Fruit fly (Drosophila melanogaster) whole organism, embryonic: ENCODE measurements around the gene CG14194.

Experiments used
- Atf3 ChIP-seq: fragments of 200-800 bp; sonication (Bioruptor generic); optimal IDR thresholded peaks from 3 replicates; lab custom pipeline; 2016; ENCODE audit warnings: missing biosample characterization, missing genetic modification characterization
- Bdp1 ChIP-seq: fragments of 200-800 bp; sonication (Bioruptor generic); optimal IDR thresholded peaks from 3 replicates; lab custom pipeline; 2016; ENCODE audit warnings: missing biosample characterization, missing genetic modification characterization
- CG10979 ChIP-seq: fragments of 200-800 bp; sonication (Bioruptor generic); optimal IDR thresholded peaks from 2 replicates; lab custom pipeline; 2018; ENCODE audit warnings: missing biosample characterization, mild to moderate bottlenecking, missing genetic modification characterization, moderate library complexity
- CG15601 ChIP-seq: fragments of 200-800 bp; sonication (Bioruptor generic); optimal IDR thresholded peaks from 3 replicates; lab custom pipeline; 2019; ENCODE audit warnings: missing biosample characterization, mild to moderate bottlenecking, missing genetic modification characterization, moderate library complexity
- CG1603 ChIP-seq: fragments of 200-800 bp; sonication (Bioruptor generic); optimal IDR thresholded peaks from 2 replicates; lab custom pipeline; 2019; ENCODE audit warnings: missing biosample characterization, mild to moderate bottlenecking, missing genetic modification characterization, moderate library complexity
- CG17568 ChIP-seq: fragments of 200-800 bp; sonication (Bioruptor generic); optimal IDR thresholded peaks from 2 replicates; lab custom pipeline; 2018; ENCODE audit warnings: missing biosample characterization, mild to moderate bottlenecking, missing genetic modification characterization, moderate library complexity
- CG2199 ChIP-seq: fragments of 200-800 bp; sonication (Bioruptor generic); IDR thresholded peaks from 3 replicates; pipeline ENCODE4 v1.3.6; 2022; ENCODE audit warnings: missing biosample characterization, missing genetic modification characterization
- CG3163 ChIP-seq: fragments of 200-800 bp; sonication (Bioruptor generic); optimal IDR thresholded peaks from 3 replicates; lab custom pipeline; 2016; ENCODE audit warnings: missing biosample characterization, missing genetic modification characterization
- CG3838 ChIP-seq: fragments of 200-800 bp; sonication (Bioruptor generic); optimal IDR thresholded peaks from 3 replicates; lab custom pipeline; 2016; ENCODE audit warnings: missing biosample characterization, missing genetic modification characterization
- CG3995 ChIP-seq: fragments of 200-800 bp; sonication (Bioruptor generic); optimal IDR thresholded peaks from 3 replicates; lab custom pipeline; 2016; ENCODE audit warnings: missing biosample characterization, missing genetic modification characterization
- CG42726 ChIP-seq: fragments of 200-800 bp; sonication (Bioruptor generic); IDR thresholded peaks from 2 replicates; pipeline ENCODE4 v1.3.6; 2022; ENCODE audit warnings: missing biosample characterization, missing genetic modification characterization; ENCODE audit not compliant: partially characterized antibody
- CG4404 ChIP-seq: fragments of 200-800 bp; sonication (Bioruptor generic); IDR thresholded peaks from 2 replicates; pipeline ENCODE4 v1.3.6; 2022; ENCODE audit warnings: missing biosample characterization, missing genetic modification characterization
- CG5180 ChIP-seq: fragments of 200-800 bp; sonication (Bioruptor generic); optimal IDR thresholded peaks from 3 replicates; lab custom pipeline; 2017; ENCODE audit warnings: missing biosample characterization, missing genetic modification characterization, mild to moderate bottlenecking, moderate library complexity, missing genetic modification reagents
- CG6254 ChIP-seq: fragments of 200-800 bp; sonication (Bioruptor generic); optimal IDR thresholded peaks from 3 replicates; lab custom pipeline; 2017; ENCODE audit warnings: mild to moderate bottlenecking, missing biosample characterization, missing genetic modification reagents, missing genetic modification characterization
- CG8089 ChIP-seq: fragments of 200-800 bp; sonication (Bioruptor generic); optimal IDR thresholded peaks from 3 replicates; lab custom pipeline; 2016; ENCODE audit warnings: missing biosample characterization, missing genetic modification characterization
- CG8281 ChIP-seq: fragments of 200-800 bp; sonication (Bioruptor generic); optimal IDR thresholded peaks from 2 replicates; lab custom pipeline; 2018; ENCODE audit warnings: missing biosample characterization, mild to moderate bottlenecking, missing genetic modification characterization, moderate library complexity
- CG9727 ChIP-seq: fragments of 200-800 bp; sonication (Bioruptor generic); optimal IDR thresholded peaks from 3 replicates; lab custom pipeline; 2017; ENCODE audit warnings: missing biosample characterization, mild to moderate bottlenecking, missing genetic modification characterization
- Deaf1 ChIP-seq: fragments of 200-800 bp; optimal IDR thresholded peaks from 3 replicates; lab custom pipeline; 2019; ENCODE audit warnings: missing biosample characterization, mild to moderate bottlenecking, missing genetic modification characterization, moderate library complexity
- Dek ChIP-seq: fragments of 200-800 bp; sonication (Bioruptor generic); optimal IDR thresholded peaks from 3 replicates; lab custom pipeline; 2019; ENCODE audit warnings: missing biosample characterization, mild to moderate bottlenecking, missing genetic modification characterization, moderate library complexity
- E2f1 ChIP-seq: fragments of 200-800 bp; sonication (Bioruptor generic); IDR thresholded peaks from 2 replicates; pipeline ENCODE4 v1.3.6; 2022; ENCODE audit warnings: missing biosample characterization, missing genetic modification characterization
- Eip74EF ChIP-seq, 2 experiments: fragments of 200-800 bp in 1 of 2; fragments of >200 bp in 1 of 2; sonication (Bioruptor generic) in 1 of 2; optimal IDR thresholded peaks; 2 replicates each; lab custom pipeline; 2017 to 2019; ENCODE audit warnings: missing biosample characterization in 2 of 2, missing genetic modification characterization in 2 of 2, mild to moderate bottlenecking in 1 of 2, moderate library complexity in 1 of 2
- Gug ChIP-seq: fragments of 200-800 bp; sonication (Bioruptor generic); IDR thresholded peaks from 4 replicates; pipeline ENCODE4 v1.3.6; 2022; ENCODE audit warnings: missing biosample characterization, missing genetic modification characterization
- Jarid2 ChIP-seq: fragments of 200-800 bp; sonication (Bioruptor generic); optimal IDR thresholded peaks from 3 replicates; lab custom pipeline; 2017; ENCODE audit warnings: mild to moderate bottlenecking, missing biosample characterization, missing genetic modification reagents, missing genetic modification characterization
- Med ChIP-seq: fragments of 200-800 bp; sonication (Bioruptor generic); peaks from one replicate; lab custom pipeline; 2016; ENCODE audit warnings: missing biosample characterization, missing genetic modification characterization, mild to moderate bottlenecking, inconsistent platforms, moderate library complexity
- Mes4 ChIP-seq: fragments of 200-800 bp; sonication (Bioruptor generic); optimal IDR thresholded peaks from 2 replicates; lab custom pipeline; 2016; ENCODE audit warnings: missing biosample characterization, missing genetic modification characterization
- Nf-YB ChIP-seq: fragments of 200-800 bp; sonication (Bioruptor generic); optimal IDR thresholded peaks from 3 replicates; lab custom pipeline; 2019; ENCODE audit warnings: missing biosample characterization, mild to moderate bottlenecking, missing genetic modification characterization, moderate library complexity
- Sox100B ChIP-seq: fragments of 200-800 bp; sonication (Bioruptor generic); optimal IDR thresholded peaks from 3 replicates; lab custom pipeline; 2018; ENCODE audit warnings: missing biosample characterization, mild to moderate bottlenecking, missing genetic modification characterization
- Trl ChIP-seq, 3 experiments: fragments of >200 bp in 2 of 3; fragments of 200-800 bp in 1 of 3; sonication (Bioruptor generic) in 1 of 3; optimal IDR thresholded peaks; 2 replicates in 1 of 3; 3 replicates in 2 of 3; lab custom pipeline; 2016 to 2017; ENCODE audit warnings: missing biosample characterization in 1 of 3, missing genetic modification characterization in 1 of 3
- ab ChIP-seq: fragments of 200-800 bp; sonication (Bioruptor generic); optimal IDR thresholded peaks from 2 replicates; lab custom pipeline; 2016; ENCODE audit warnings: missing biosample characterization, missing genetic modification characterization
- cato ChIP-seq: fragments of 200-800 bp; sonication (Bioruptor generic); optimal IDR thresholded peaks from 2 replicates; lab custom pipeline; 2016; ENCODE audit warnings: missing biosample characterization, missing genetic modification characterization, borderline replicate concordance
- cg ChIP-seq: fragments of 200-800 bp; sonication (Bioruptor generic); optimal IDR thresholded peaks from 3 replicates; lab custom pipeline; 2019; ENCODE audit warnings: missing biosample characterization, mild to moderate bottlenecking, missing genetic modification characterization, moderate library complexity
- dmrt11E ChIP-seq: fragments of 200-800 bp; sonication (Bioruptor generic); optimal IDR thresholded peaks from 3 replicates; lab custom pipeline; 2018; ENCODE audit warnings: missing biosample characterization, mild to moderate bottlenecking, missing genetic modification characterization, moderate library complexity
- dysf ChIP-seq: fragments of 200-800 bp; sonication (Bioruptor generic); IDR thresholded peaks from 3 replicates; pipeline ENCODE4 v1.3.6; 2022; ENCODE audit warnings: missing biosample characterization, missing genetic modification characterization
- emc ChIP-seq: fragments of 200-800 bp; sonication (Bioruptor generic); optimal IDR thresholded peaks from 2 replicates; lab custom pipeline; 2016; ENCODE audit warnings: missing biosample characterization, missing genetic modification characterization
- gt ChIP-seq: fragments of 200-800 bp; sonication (Bioruptor generic); IDR thresholded peaks from 2 replicates; pipeline ENCODE4 v1.3.6; 2022; ENCODE audit warnings: missing biosample characterization, missing genetic modification characterization
- hkb ChIP-seq, 2 experiments: fragments of 200-800 bp in 1 of 2; fragments of >200 bp in 1 of 2; sonication (Bioruptor generic) in 1 of 2; IDR thresholded peaks in 1 of 2; optimal IDR thresholded peaks in 1 of 2; 2 replicates each; pipeline versions ENCODE4 v1.3.6 to Lab custom; 2017 to 2022; ENCODE audit warnings: missing biosample characterization in 1 of 2, missing genetic modification characterization in 1 of 2
- kay ChIP-seq: fragments of 200-800 bp; sonication (Bioruptor generic); optimal IDR thresholded peaks from 2 replicates; lab custom pipeline; 2016; ENCODE audit warnings: missing biosample characterization, missing genetic modification characterization
- lilli ChIP-seq: fragments of 200-800 bp; sonication (Bioruptor generic); optimal IDR thresholded peaks from 3 replicates; lab custom pipeline; 2016; ENCODE audit warnings: missing biosample characterization, missing genetic modification characterization
- mld ChIP-seq: fragments of 200-800 bp; sonication (Bioruptor generic); IDR thresholded peaks from 3 replicates; pipeline ENCODE4 v1.3.6; 2022; ENCODE audit warnings: missing biosample characterization, missing genetic modification characterization; ENCODE audit not compliant: partially characterized antibody
- nom ChIP-seq: fragments of 200-800 bp; sonication (Bioruptor generic); optimal IDR thresholded peaks from 2 replicates; lab custom pipeline; 2017; ENCODE audit warnings: missing biosample characterization, missing genetic modification characterization, mild to moderate bottlenecking, moderate library complexity, missing genetic modification reagents
- onecut ChIP-seq: fragments of 200-800 bp; sonication (Bioruptor generic); IDR thresholded peaks from 2 replicates; pipeline ENCODE4 v1.3.6; 2022; ENCODE audit warnings: missing biosample characterization, missing genetic modification characterization
- prd ChIP-seq, 3 experiments: fragments of >200 bp in 2 of 3; fragments of 200-800 bp in 1 of 3; sonication (Bioruptor generic) in 1 of 3; optimal IDR thresholded peaks in 2 of 3; IDR thresholded peaks in 1 of 3; 2 replicates in 2 of 3; 3 replicates in 1 of 3; pipeline versions ENCODE4 v1.3.6 to Lab custom; 2017 to 2022; ENCODE audit warnings: missing biosample characterization in 1 of 3, missing genetic modification characterization in 1 of 3
- pum ChIP-seq: fragments of 200-800 bp; sonication (Bioruptor generic); optimal IDR thresholded peaks from 2 replicates; lab custom pipeline; 2016; ENCODE audit warnings: missing biosample characterization, missing genetic modification characterization
- schlank ChIP-seq: fragments of 200-800 bp; sonication (Bioruptor generic); optimal IDR thresholded peaks from 2 replicates; lab custom pipeline; 2018; ENCODE audit warnings: missing biosample characterization, mild to moderate bottlenecking, missing genetic modification characterization
- sd ChIP-seq: fragments of 200-800 bp; sonication (Bioruptor generic); optimal IDR thresholded peaks from 3 replicates; lab custom pipeline; 2018; ENCODE audit warnings: missing biosample characterization, mild to moderate bottlenecking, missing genetic modification characterization, moderate library complexity
- slp2 ChIP-seq: fragments of 200-800 bp; sonication (Bioruptor generic); optimal IDR thresholded peaks from 2 replicates; lab custom pipeline; 2016; ENCODE audit warnings: missing biosample characterization, missing genetic modification characterization
- tna ChIP-seq: fragments of 200-800 bp; sonication (Bioruptor generic); IDR thresholded peaks from 2 replicates; pipeline ENCODE4 v1.3.6; 2022; ENCODE audit warnings: missing biosample characterization, missing genetic modification characterization; ENCODE audit not compliant: partially characterized antibody
- toy ChIP-seq: fragments of 200-800 bp; sonication (Bioruptor generic); IDR thresholded peaks from 2 replicates; pipeline ENCODE4 v1.3.6; 2022; ENCODE audit warnings: missing biosample characterization, missing genetic modification characterization
- wor ChIP-seq: fragments of 200-800 bp; sonication (Bioruptor generic); IDR thresholded peaks from 2 replicates; pipeline ENCODE4 v1.3.6; 2022; ENCODE audit warnings: missing biosample characterization, missing genetic modification characterization

Gene CG14194

dm6 chrX:19220415-19220814 lies 27.1 kb downstream of the CG14194 start, which contains the start of gene CG7884 (continued):
- TF ChIP-seq Deaf1 (tag; lab: Kevin White, UChicago) (peak; percentile 7), toy (GFP tag; lab: Robert Waterston, UW) (no peak), Gug (GFP tag; lab: Robert Waterston, UW) (no peak), Nf-YB (GFP tag; lab: Kevin White, UChicago) (no peak), CG3163 (GFP tag; lab: Kevin White, UChicago) (no peak), E2f1 (GFP tag; lab: Robert Waterston, UW) (peak; percentile 40; the same call in 1 of the 2 replicates), schlank (tag; lab: Kevin White, UChicago) (no peak), CG8089 (no peak), CG2199 (GFP tag; lab: Robert Waterston, UW) (0 out of 3 replicates have a peak, but pooled peaks have one; percentile 53), mld (GFP tag; lab: Robert Waterston, UW) (no peak), Jarid2 (peak; percentile 64), ab (GFP tag; lab: Kevin White, UChicago) (no peak), gt (GFP tag; lab: Robert Waterston, UW) (no peak), CG3838 (GFP tag; lab: Kevin White, UChicago) (no peak), dmrt11E (tag; lab: Kevin White, UChicago) (no peak), Trl (optimal IDR thresholded peaks at IDR 0.05; lab: Kevin White, UChicago) (peak; percentile 29 to 91), Trl (GFP tag; optimal IDR thresholded peaks at IDR 0.05; lab: Kevin White, UChicago) (no peak), CG15601 (tag; lab: Kevin White, UChicago) (no peak), Mes4 (GFP tag; lab: Kevin White, UChicago) (no peak), Sox100B (no peak), nom (GFP tag; lab: Kevin White, UChicago) (peak; percentile 24), kay (GFP tag; lab: Kevin White, UChicago) (no peak), slp2 (no peak), wor (GFP tag; lab: Robert Waterston, UW) (no peak), prd (optimal IDR thresholded peaks at IDR 0.05; lab: Kevin White, UChicago) (no peak), prd (GFP tag; IDR thresholded peaks at IDR 0.05; lab: Robert Waterston, UW) (no peak), Med (GFP tag; lab: Kevin White, UChicago) (peak; percentile 39), cato (no peak), Atf3 (GFP tag; lab: Kevin White, UChicago) (no peak), CG10979 (tag; lab: Kevin White, UChicago) (no peak), CG17568 (GFP tag; lab: Kevin White, UChicago) (no peak), onecut (GFP tag; lab: Robert Waterston, UW) (no peak), dysf (GFP tag; lab: Robert Waterston, UW) (no peak), lilli (GFP tag; lab: Kevin White, UChicago) (no peak), CG6254 (GFP tag; lab: Kevin White, UChicago) (no peak), Eip74EF (GFP tag; optimal IDR thresholded peaks at IDR 0.05; lab: Kevin White, UChicago) (peak in 1 of 2 experiments; percentile 1), CG8281 (tag; lab: Kevin White, UChicago) (no peak), CG9727 (GFP tag; lab: Kevin White, UChicago) (no peak), CG3995 (GFP tag; lab: Kevin White, UChicago) (no peak), hkb (optimal IDR thresholded peaks at IDR 0.05; lab: Kevin White, UChicago) (no peak), hkb (GFP tag; IDR thresholded peaks at IDR 0.05; lab: Robert Waterston, UW) (no peak), CG4404 (GFP tag; lab: Robert Waterston, UW) (no peak), sd (tag; lab: Kevin White, UChicago) (no peak), Dek (tag; lab: Kevin White, UChicago) (no peak), CG5180 (GFP tag; lab: Kevin White, UChicago) (no peak), cg (no peak), CG1603 (tag; lab: Kevin White, UChicago) (no peak), tna (no peak), CG42726 (no peak), Bdp1 (GFP tag; lab: Kevin White, UChicago) (no peak), emc (GFP tag; lab: Kevin White, UChicago) (no peak), pum (GFP tag; lab: Kevin White, UChicago) (no peak)
